Worm (Caenorhabditis elegans) whole organism, early embryonic: ENCODE data around the gene Y38F1A.1.

Source experiments
- B0310.2 ChIP-seq: sonication (generic microtip); optimal IDR thresholded peaks from 2 replicates; lab custom pipeline; 2016; ENCODE audit warnings: mild to moderate bottlenecking, missing genetic modification characterization, missing compliant biosample characterization
- F13C5.2 ChIP-seq: sonication (generic microtip); optimal IDR thresholded peaks from 2 replicates; lab custom pipeline; 2017; ENCODE audit warnings: mild to moderate bottlenecking, missing genetic modification characterization, inconsistent platforms, missing compliant biosample characterization
- aly-1 ChIP-seq: sonication (generic microtip); optimal IDR thresholded peaks from 2 replicates; lab custom pipeline; 2016; ENCODE audit warnings: missing genetic modification characterization, missing compliant biosample characterization
- ama-1 ChIP-seq: fragments of 150-350 bp; optimal IDR thresholded peaks from 2 replicates; lab custom pipeline; 2014
- ceh-13 ChIP-seq: fragments of 200-800 bp; sonication (Bioruptor generic); optimal IDR thresholded peaks from 2 replicates; lab custom pipeline; 2018; ENCODE audit warnings: mild to moderate bottlenecking, missing genetic modification characterization, missing compliant biosample characterization
- ceh-36 ChIP-seq: sonication (generic microtip); optimal IDR thresholded peaks from 2 replicates; lab custom pipeline; 2016; ENCODE audit warnings: missing genetic modification characterization, inconsistent platforms, missing compliant biosample characterization
- ets-7 ChIP-seq: sonication (generic microtip); optimal IDR thresholded peaks from 2 replicates; lab custom pipeline; 2016; ENCODE audit warnings: missing genotype, missing genetic modification characterization, missing compliant biosample characterization
- flt-1 ChIP-seq: fragments of 200-800 bp; sonication (Bioruptor generic); IDR thresholded peaks from 2 replicates; pipeline ENCODE4 v1.3.6; 2022; ENCODE audit warnings: missing genetic modification characterization, missing compliant biosample characterization
- hmbx-1 ChIP-seq: sonication (generic microtip); optimal IDR thresholded peaks from 2 replicates; lab custom pipeline; 2016; ENCODE audit warnings: mild to moderate bottlenecking, missing genetic modification characterization, missing compliant biosample characterization
- hmg-4 ChIP-seq: fragments of 200-800 bp; sonication (Bioruptor generic); optimal IDR thresholded peaks from 2 replicates; lab custom pipeline; 2018; ENCODE audit warnings: mild to moderate bottlenecking, missing genetic modification characterization, missing compliant biosample characterization
- hnd-1 ChIP-seq: sonication (generic microtip); optimal IDR thresholded peaks from 2 replicates; lab custom pipeline; 2016; ENCODE audit warnings: missing genetic modification characterization, missing compliant biosample characterization
- pes-1 ChIP-seq: fragments of 200-800 bp; sonication (Bioruptor generic); IDR thresholded peaks from 2 replicates; pipeline ENCODE4 v1.3.6; 2022; ENCODE audit warnings: missing genetic modification reagents, missing genetic modification characterization, missing compliant biosample characterization
- scrt-1 ChIP-seq: fragments of 200-800 bp; sonication (Bioruptor generic); IDR thresholded peaks from 2 replicates; pipeline ENCODE4 v1.3.6; 2022; ENCODE audit warnings: missing genetic modification characterization, missing compliant biosample characterization
- sea-1 ChIP-seq: fragments of 200-800 bp; sonication (Bioruptor generic); conservative IDR thresholded peaks from 2 replicates; pipeline ENCODE4 v1.3.6; 2022; ENCODE audit warnings: missing genetic modification characterization, missing compliant biosample characterization
- tbx-11 ChIP-seq: fragments of 200-800 bp; sonication (Bioruptor generic); IDR thresholded peaks from 2 replicates; pipeline ENCODE4 v1.3.6; 2022; ENCODE audit warnings: missing genetic modification characterization, missing compliant biosample characterization
- tbx-37 ChIP-seq: fragments of 200-800 bp; sonication (Bioruptor generic); conservative IDR thresholded peaks from 2 replicates; pipeline ENCODE4 v1.3.6; 2022; ENCODE audit warnings: missing genetic modification reagents, missing genetic modification characterization, missing compliant biosample characterization
- tra-4 ChIP-seq: sonication (generic microtip); optimal IDR thresholded peaks from 2 replicates; lab custom pipeline; 2017; ENCODE audit warnings: missing genetic modification characterization, missing compliant biosample characterization

The Y38F1A.1 gene

ce11 chrII:12982830-12983229, 28.3 kb upstream of the Y38F1A.1 start:
- TF ChIP-seq scrt-1 (GFP tag; lab: Robert Waterston, UW) (no peak), tra-4 (no peak), aly-1 (no peak), hnd-1 (no peak), hmbx-1 (tag; lab: Kevin White, UChicago) (no peak), ceh-36 (tag; lab: Kevin White, UChicago) (no peak), B0310.2 (tag; lab: Kevin White, UChicago) (no peak), flt-1 (GFP tag; lab: Robert Waterston, UW) (no peak), F13C5.2 (tag; lab: Kevin White, UChicago) (no peak), sea-1 (no peak), tbx-37 (GFP tag; lab: Robert Waterston, UW) (no peak), ceh-13 (GFP tag; lab: Kevin White, UChicago) (no peak), ama-1 (lab: Kevin White, UChicago) (no peak), pes-1 (GFP tag; lab: Robert Waterston, UW) (no peak), ets-7 (tag; lab: Kevin White, UChicago) (no peak), tbx-11 (no peak), hmg-4 (GFP tag; lab: Kevin White, UChicago) (no peak)

- no peak for TF ChIP-seq aly-1
- no peak for TF ChIP-seq tbx-37 (GFP tag; lab: Robert Waterston, UW)
- TF ChIP-seq tbx-11: no peak
- no peak for TF ChIP-seq B0310.2 (tag; lab: Kevin White, UChicago)
- no peak for TF ChIP-seq F13C5.2 (tag; lab: Kevin White, UChicago)
- no peak for TF ChIP-seq hmg-4 (GFP tag; lab: Kevin White, UChicago)
- TF ChIP-seq ets-7 (tag; lab: Kevin White, UChicago): no peak
- no peak for TF ChIP-seq sea-1
- TF ChIP-seq flt-1 (GFP tag; lab: Robert Waterston, UW): no peak
- TF ChIP-seq ceh-13 (GFP tag; lab: Kevin White, UChicago): no peak
- TF ChIP-seq scrt-1 (GFP tag; lab: Robert Waterston, UW): no peak
- TF ChIP-seq tra-4: no peak
- no peak for TF ChIP-seq hmbx-1 (tag; lab: Kevin White, UChicago)
- no peak for TF ChIP-seq hnd-1
- TF ChIP-seq ama-1 (lab: Kevin White, UChicago): no peak
- no peak for TF ChIP-seq pes-1 (GFP tag; lab: Robert Waterston, UW)
- no peak for TF ChIP-seq ceh-36 (tag; lab: Kevin White, UChicago)
Measured at ce11 chrII:12981980-12982575, 27.5 kb upstream of the Y38F1A.1 start.

- TF ChIP-seq F13C5.2 (tag; lab: Kevin White, UChicago) (no peak), ceh-13 (GFP tag; lab: Kevin White, UChicago) (no peak), sea-1 (no peak), tbx-11 (no peak), ets-7 (tag; lab: Kevin White, UChicago) (no peak), hmg-4 (GFP tag; lab: Kevin White, UChicago) (no peak), B0310.2 (tag; lab: Kevin White, UChicago) (no peak), ceh-36 (tag; lab: Kevin White, UChicago) (no peak), ama-1 (lab: Kevin White, UChicago) (no peak), hnd-1 (no peak), scrt-1 (GFP tag; lab: Robert Waterston, UW) (no peak), pes-1 (GFP tag; lab: Robert Waterston, UW) (no peak), tbx-37 (GFP tag; lab: Robert Waterston, UW) (no peak), flt-1 (GFP tag; lab: Robert Waterston, UW) (no peak)
Measured at ce11 chrII:12980212-12980611, 25.6 kb upstream of the Y38F1A.1 start, which contains the start of gene cyd-1. Gene cyd-1 (plus strand): TSS chrII:12980591.

- TF ChIP-seq ets-7 (tag; lab: Kevin White, UChicago) (no peak), ama-1 (lab: Kevin White, UChicago) (no peak), tbx-37 (GFP tag; lab: Robert Waterston, UW) (no peak), hmg-4 (GFP tag; lab: Kevin White, UChicago) (no peak), aly-1 (no peak), hnd-1 (no peak), ceh-13 (GFP tag; lab: Kevin White, UChicago) (no peak), flt-1 (GFP tag; lab: Robert Waterston, UW) (no peak)
Measured at ce11 chrII:12978658-12979057, 24.1 kb upstream of the Y38F1A.1 start.

ce11 chrII:12969622-12970021, 15.1 kb upstream of the Y38F1A.1 start, which contains the start of gene Y38F1A.4:
Gene Y38F1A.4 (minus strand): TSS chrII:12969722.
- no peak for TF ChIP-seq ets-7 (tag; lab: Kevin White, UChicago)
- TF ChIP-seq ceh-36 (tag; lab: Kevin White, UChicago): no peak
- no peak for TF ChIP-seq sea-1
- no peak for TF ChIP-seq hmbx-1 (tag; lab: Kevin White, UChicago)

- TF ChIP-seq hmg-4 (GFP tag; lab: Kevin White, UChicago) (no peak), scrt-1 (GFP tag; lab: Robert Waterston, UW) (0 out of 2 replicates have a peak, but pooled peaks have one; percentile 30)
Measured at ce11 chrII:12968448-12968969, 13.9 kb upstream of the Y38F1A.1 start.

ce11 chrII:12966274-12966673, 11.7 kb upstream of the Y38F1A.1 start:
- TF ChIP-seq tbx-37 (GFP tag; lab: Robert Waterston, UW): no peak

ce11 chrII:12965589-12965988, 11.0 kb upstream of the Y38F1A.1 start:
- TF ChIP-seq B0310.2 (tag; lab: Kevin White, UChicago): no peak
- TF ChIP-seq hmbx-1 (tag; lab: Kevin White, UChicago): no peak
- TF ChIP-seq ama-1 (lab: Kevin White, UChicago): no peak
